Worm (Caenorhabditis elegans) whole organism, young adult: ENCODE data around the gene F25H9.7.

Source experiments
- B0019.2 ChIP-seq: fragments of 200-800 bp; sonication (Bioruptor generic); conservative IDR thresholded peaks from 2 replicates; pipeline ENCODE4 v1.3.6; 2022; ENCODE audit warnings: missing genetic modification reagents, missing genetic modification characterization, missing compliant biosample characterization
- B0336.3 ChIP-seq: fragments of 200-800 bp; sonication (Bioruptor generic); IDR thresholded peaks from 2 replicates; pipeline ENCODE4 v1.3.6; 2022; ENCODE audit warnings: missing genetic modification characterization, missing compliant biosample characterization
- D2030.7 ChIP-seq: fragments of 200-800 bp; sonication (Bioruptor generic); IDR thresholded peaks from 2 replicates; pipeline ENCODE4 v1.3.6; 2022; ENCODE audit warnings: missing genetic modification reagents, missing genetic modification characterization, missing compliant biosample characterization
- F10E7.11 ChIP-seq: sonication (generic microtip); optimal IDR thresholded peaks from 2 replicates; lab custom pipeline; 2017; ENCODE audit warnings: mild to moderate bottlenecking, missing genetic modification characterization, moderate library complexity, missing compliant biosample characterization
- F37B4.10 ChIP-seq: fragments of 200-800 bp; sonication (Bioruptor generic); IDR thresholded peaks from 2 replicates; pipeline ENCODE4 v1.3.6; 2022; ENCODE audit warnings: missing genetic modification characterization, missing compliant biosample characterization
- F52B5.7 ChIP-seq: sonication (generic microtip); optimal IDR thresholded peaks from 2 replicates; lab custom pipeline; 2016; ENCODE audit warnings: mild to moderate bottlenecking, missing genetic modification characterization, missing compliant biosample characterization
- F57A8.1 ChIP-seq: fragments of 200-800 bp; sonication (Bioruptor generic); optimal IDR thresholded peaks from 2 replicates; lab custom pipeline; 2018; ENCODE audit warnings: mild to moderate bottlenecking, missing genetic modification characterization, moderate library complexity, missing compliant biosample characterization
- T07F8.4 ChIP-seq: sonication (generic microtip); optimal IDR thresholded peaks from 2 replicates; lab custom pipeline; 2016; ENCODE audit warnings: mild to moderate bottlenecking, missing genetic modification characterization, moderate library complexity, missing compliant biosample characterization
- T26A5.8 ChIP-seq: sonication (generic microtip); optimal IDR thresholded peaks from 2 replicates; lab custom pipeline; 2016; ENCODE audit warnings: missing genetic modification characterization, missing compliant biosample characterization
- Y53G8AR.9 ChIP-seq: fragments of 200-800 bp; sonication (Bioruptor generic); conservative IDR thresholded peaks from 2 replicates; pipeline ENCODE4 v1.3.6; 2022; ENCODE audit warnings: missing genetic modification reagents, missing genetic modification characterization, missing compliant biosample characterization
- Y79H2A.3 ChIP-seq: fragments of 200-800 bp; sonication (Bioruptor generic); conservative IDR thresholded peaks from 2 replicates; pipeline ENCODE4 v1.3.6; 2022; ENCODE audit warnings: missing genetic modification reagents, missing genetic modification characterization, missing compliant biosample characterization
- akir-1 ChIP-seq: fragments of 200-800 bp; sonication (Bioruptor generic); optimal IDR thresholded peaks from 2 replicates; lab custom pipeline; 2018; ENCODE audit warnings: mild to moderate bottlenecking, missing genetic modification characterization, moderate library complexity, missing compliant biosample characterization
- athp-1 ChIP-seq: sonication (generic microtip); optimal IDR thresholded peaks from 2 replicates; lab custom pipeline; 2017; ENCODE audit warnings: mild to moderate bottlenecking, missing genetic modification characterization, missing compliant biosample characterization
- attf-6 ChIP-seq: fragments of 200-800 bp; sonication (Bioruptor generic); IDR thresholded peaks from 2 replicates; pipeline ENCODE4 v1.3.6; 2022; ENCODE audit warnings: missing genetic modification reagents, missing genetic modification characterization, missing compliant biosample characterization
- bed-1 ChIP-seq: fragments of 200-800 bp; sonication (Bioruptor generic); IDR thresholded peaks from 2 replicates; pipeline ENCODE4 v1.3.6; 2022; ENCODE audit warnings: missing genetic modification reagents, missing genetic modification characterization, missing compliant biosample characterization
- bed-2 ChIP-seq: fragments of 200-800 bp; sonication (Bioruptor generic); IDR thresholded peaks from 2 replicates; pipeline ENCODE4 v1.3.6; 2022; ENCODE audit warnings: missing genetic modification reagents, missing genetic modification characterization, missing compliant biosample characterization
- ccch-3 ChIP-seq: fragments of 200-800 bp; sonication (Bioruptor generic); optimal IDR thresholded peaks from 2 replicates; lab custom pipeline; 2018; ENCODE audit warnings: mild to moderate bottlenecking, missing genetic modification characterization, missing compliant biosample characterization
- ceh-27 ChIP-seq: fragments of 200-800 bp; sonication (Bioruptor generic); optimal IDR thresholded peaks from 2 replicates; lab custom pipeline; 2018; ENCODE audit warnings: mild to moderate bottlenecking, missing genetic modification characterization, moderate library complexity, missing compliant biosample characterization
- ceh-58 ChIP-seq: fragments of 200-800 bp; sonication (Bioruptor generic); IDR thresholded peaks from 2 replicates; pipeline ENCODE4 v1.3.6; 2022; ENCODE audit warnings: missing genetic modification characterization, missing compliant biosample characterization
- ceh-79 ChIP-seq: sonication (generic microtip); optimal IDR thresholded peaks from 2 replicates; lab custom pipeline; 2017; ENCODE audit warnings: mild to moderate bottlenecking, missing genetic modification characterization, missing compliant biosample characterization
- dpff-1 ChIP-seq: sonication (generic microtip); optimal IDR thresholded peaks from 2 replicates; lab custom pipeline; 2017; ENCODE audit warnings: mild to moderate bottlenecking, missing genetic modification characterization, missing compliant biosample characterization
- dpl-1 ChIP-seq: fragments of 150-350 bp; optimal IDR thresholded peaks from 2 replicates; lab custom pipeline; 2014; ENCODE audit warnings: missing biosample characterization, missing genetic modification reagents, missing genetic modification characterization
- egl-44 ChIP-seq: fragments of 200-800 bp; sonication (Bioruptor generic); IDR thresholded peaks from 2 replicates; pipeline ENCODE4 v1.3.6; 2022; ENCODE audit warnings: missing genetic modification reagents, missing genetic modification characterization, missing compliant biosample characterization
- ekl-4 ChIP-seq: fragments of 200-800 bp; sonication (Bioruptor generic); IDR thresholded peaks from 2 replicates; pipeline ENCODE4 v1.3.6; 2022; ENCODE audit warnings: missing genetic modification reagents, missing genetic modification characterization, missing compliant biosample characterization
- ets-4 ChIP-seq: fragments of 200-800 bp; sonication (Bioruptor generic); optimal IDR thresholded peaks from 2 replicates; lab custom pipeline; 2018; ENCODE audit warnings: mild to moderate bottlenecking, missing genetic modification characterization, missing compliant biosample characterization
- gei-17 ChIP-seq: fragments of 200-800 bp; sonication (Bioruptor generic); optimal IDR thresholded peaks from 2 replicates; lab custom pipeline; 2018; ENCODE audit warnings: mild to moderate bottlenecking, missing genetic modification characterization, missing compliant biosample characterization
- him-1 ChIP-seq: sonication (generic microtip); optimal IDR thresholded peaks from 2 replicates; lab custom pipeline; 2016; ENCODE audit warnings: missing genotype, missing genetic modification reagents, missing genetic modification characterization, missing compliant biosample characterization
- hlh-12 ChIP-seq: sonication (generic microtip); optimal IDR thresholded peaks from 2 replicates; lab custom pipeline; 2016; ENCODE audit warnings: missing genetic modification characterization, missing compliant biosample characterization
- hmg-1.2 ChIP-seq: fragments of 200-800 bp; sonication (Bioruptor generic); IDR thresholded peaks from 2 replicates; pipeline ENCODE4 v1.3.6; 2022; ENCODE audit warnings: missing genetic modification reagents, missing genetic modification characterization, missing compliant biosample characterization
- hmg-20 ChIP-seq: fragments of 200-800 bp; sonication (Bioruptor generic); IDR thresholded peaks from 2 replicates; pipeline ENCODE4 v1.3.6; 2022; ENCODE audit warnings: missing genetic modification reagents, missing genetic modification characterization, missing compliant biosample characterization
- hsf-1 ChIP-seq: fragments of 200-800 bp; sonication (Bioruptor generic); IDR thresholded peaks from 2 replicates; pipeline ENCODE4 v1.3.6; 2022; ENCODE audit warnings: missing genetic modification reagents, missing genetic modification characterization, missing compliant biosample characterization
- lag-1 ChIP-seq: fragments of 200-800 bp; sonication (Bioruptor generic); IDR thresholded peaks from 2 replicates; pipeline ENCODE4 v1.3.6; 2022; ENCODE audit warnings: missing genetic modification reagents, missing genetic modification characterization, missing compliant biosample characterization
- let-607 ChIP-seq, 2 experiments: fragments of 200-800 bp in 1 of 2; sonication (Bioruptor generic) in 1 of 2; sonication (generic microtip) in 1 of 2; optimal IDR thresholded peaks; 2 replicates each; lab custom pipeline; 2016 to 2018; ENCODE audit warnings: mild to moderate bottlenecking in 2 of 2, missing compliant biosample characterization in 2 of 2, missing genetic modification characterization in 2 of 2, moderate library complexity in 2 of 2, missing genotype in 1 of 2
- lin-35 ChIP-seq, 3 experiments: fragments of 150-350 bp in 2 of 3; sonication (generic microtip) in 1 of 3; optimal IDR thresholded peaks; 2 replicates each; lab custom pipeline; 2014 to 2018; ENCODE audit warnings: missing biosample characterization in 3 of 3, missing genetic modification characterization in 3 of 3, missing genetic modification reagents in 3 of 3
- lin-54 ChIP-seq: fragments of 200-800 bp; sonication (Bioruptor generic); optimal IDR thresholded peaks from 2 replicates; lab custom pipeline; 2018; ENCODE audit warnings: mild to moderate bottlenecking, missing genetic modification characterization, missing compliant biosample characterization
- lir-1 ChIP-seq: fragments of 200-800 bp; sonication (Bioruptor generic); conservative IDR thresholded peaks from 2 replicates; pipeline ENCODE4 v1.3.6; 2022; ENCODE audit warnings: missing genetic modification reagents, missing genetic modification characterization, missing compliant biosample characterization
- madf-10 ChIP-seq: sonication (generic microtip); optimal IDR thresholded peaks from 2 replicates; lab custom pipeline; 2016; ENCODE audit warnings: mild to moderate bottlenecking, missing genetic modification characterization, missing compliant biosample characterization
- madf-3 ChIP-seq: fragments of 200-800 bp; sonication (Bioruptor generic); IDR thresholded peaks from 2 replicates; pipeline ENCODE4 v1.3.6; 2022; ENCODE audit warnings: missing genetic modification reagents, missing genetic modification characterization, missing compliant biosample characterization
- mcd-1 ChIP-seq: fragments of 200-800 bp; sonication (Bioruptor generic); IDR thresholded peaks from 2 replicates; pipeline ENCODE4 v1.3.6; 2022; ENCODE audit warnings: missing genetic modification reagents, missing genetic modification characterization, missing compliant biosample characterization
- nfya-1 ChIP-seq: sonication (generic microtip); optimal IDR thresholded peaks from 2 replicates; lab custom pipeline; 2017; ENCODE audit warnings: antibody characterized with exemption, missing compliant biosample characterization, missing genetic modification characterization, borderline replicate concordance; ENCODE audit not compliant: insufficient read depth
- nhr-179 ChIP-seq: sonication (generic microtip); optimal IDR thresholded peaks from 2 replicates; lab custom pipeline; 2016; ENCODE audit warnings: mild to moderate bottlenecking, missing genetic modification characterization, missing compliant biosample characterization
- nhr-80 ChIP-seq: sonication (generic microtip); optimal IDR thresholded peaks from 2 replicates; lab custom pipeline; 2016; ENCODE audit warnings: missing genetic modification characterization, missing compliant biosample characterization
- rcor-1 ChIP-seq: fragments of 200-800 bp; sonication (Bioruptor generic); IDR thresholded peaks from 2 replicates; pipeline ENCODE4 v1.3.6; 2022; ENCODE audit warnings: missing genetic modification reagents, missing genetic modification characterization, missing compliant biosample characterization
- rec-8 ChIP-seq, 2 experiments: sonication (generic microtip); optimal IDR thresholded peaks; 2 replicates each; lab custom pipeline; 2016; ENCODE audit warnings: mild to moderate bottlenecking in 2 of 2, missing genetic modification characterization in 2 of 2, missing genetic modification reagents in 2 of 2, missing genotype in 2 of 2, missing biosample characterization in 1 of 2, missing compliant biosample characterization in 1 of 2, moderate library complexity in 1 of 2
- sdz-38 ChIP-seq: sonication (generic microtip); optimal IDR thresholded peaks from 2 replicates; lab custom pipeline; 2016; ENCODE audit warnings: missing genotype, missing genetic modification characterization, missing compliant biosample characterization
- snpc-3.4 ChIP-seq: sonication (generic microtip); optimal IDR thresholded peaks from 2 replicates; lab custom pipeline; 2017; ENCODE audit warnings: missing genetic modification characterization, mild to moderate bottlenecking, missing compliant biosample characterization, antibody characterized with exemption, moderate library complexity, missing genotype, missing genetic modification reagents
- sptf-2 ChIP-seq: fragments of 200-800 bp; sonication (Bioruptor generic); optimal IDR thresholded peaks from 2 replicates; lab custom pipeline; 2018; ENCODE audit warnings: mild to moderate bottlenecking, missing genetic modification characterization, missing compliant biosample characterization
- tbp1 ChIP-seq: fragments of 200-800 bp; sonication (Bioruptor generic); optimal IDR thresholded peaks from 2 replicates; lab custom pipeline; 2018; ENCODE audit warnings: mild to moderate bottlenecking, missing genetic modification characterization, missing compliant biosample characterization
- zim-3 ChIP-seq: sonication (generic microtip); optimal IDR thresholded peaks from 2 replicates; lab custom pipeline; 2017; ENCODE audit warnings: mild to moderate bottlenecking, missing genetic modification characterization, moderate library complexity, missing compliant biosample characterization
- ztf-28 ChIP-seq: fragments of 200-800 bp; sonication (Bioruptor generic); IDR thresholded peaks from 2 replicates; pipeline ENCODE4 v1.3.6; 2022; ENCODE audit warnings: missing genetic modification reagents, missing genetic modification characterization, missing compliant biosample characterization

Gene F25H9.7

ce11 chrV:13462974-13463373 lies 5.2 kb upstream of the F25H9.7 start, which contains the start of gene frm-10 (continued):
- TF ChIP-seq bed-1: no peak
- no peak for TF ChIP-seq hsf-1
- peak; percentile 21 for TF ChIP-seq ceh-27 (GFP tag; lab: Kevin White, UChicago)
- no peak for TF ChIP-seq hmg-20 (GFP tag; lab: Robert Waterston, UW)
- no peak for TF ChIP-seq snpc-3.4 (tag; lab: Kevin White, UChicago)
- TF ChIP-seq lin-35 (GFP tag; optimal IDR thresholded peaks at IDR 0.05; lab: Kevin White, UChicago): no peak
- no peak for TF ChIP-seq T26A5.8 (tag; lab: Kevin White, UChicago)
- no peak for TF ChIP-seq F57A8.1 (GFP tag; lab: Kevin White, UChicago)
- TF ChIP-seq ccch-3 (GFP tag; lab: Kevin White, UChicago): no peak
- TF ChIP-seq B0019.2 (GFP tag; lab: Robert Waterston, UW): no peak
- TF ChIP-seq athp-1 (tag; lab: Kevin White, UChicago): no peak
- TF ChIP-seq lin-54 (GFP tag; lab: Kevin White, UChicago): no peak
- no peak for TF ChIP-seq ceh-58 (GFP tag; lab: Robert Waterston, UW)
- TF ChIP-seq zim-3 (tag; lab: Kevin White, UChicago): no peak
- TF ChIP-seq hmg-1.2 (GFP tag; lab: Robert Waterston, UW): peak; percentile 93
- no peak for TF ChIP-seq him-1
- TF ChIP-seq F37B4.10 (GFP tag; lab: Robert Waterston, UW): no peak
- TF ChIP-seq Y79H2A.3 (GFP tag; lab: Robert Waterston, UW): no peak
- TF ChIP-seq Y53G8AR.9 (GFP tag; lab: Robert Waterston, UW): no peak
- no peak for TF ChIP-seq ekl-4 (GFP tag; lab: Robert Waterston, UW)
- no peak for TF ChIP-seq nhr-179 (tag; lab: Kevin White, UChicago)
- TF ChIP-seq dpl-1 (GFP tag; lab: Kevin White, UChicago): no peak
- TF ChIP-seq gei-17 (GFP tag; lab: Kevin White, UChicago): no peak
- no peak for TF ChIP-seq sdz-38
- TF ChIP-seq bed-2 (GFP tag; lab: Robert Waterston, UW): no peak
- TF ChIP-seq ceh-79 (tag; lab: Kevin White, UChicago): no peak
- peak; percentile 68; the same call in 1 of the 2 replicates for TF ChIP-seq egl-44 (GFP tag; lab: Robert Waterston, UW)
- no peak for TF ChIP-seq attf-6
- TF ChIP-seq T07F8.4 (tag; lab: Kevin White, UChicago): no peak
- 0 out of 2 replicates have a peak, but pooled peaks have one; percentile 36 for TF ChIP-seq rcor-1 (GFP tag; lab: Robert Waterston, UW)
- TF ChIP-seq nhr-80: peak; percentile 94
- no peak for TF ChIP-seq nfya-1
- no peak; the same call in 1 of the 2 replicates for TF ChIP-seq mcd-1 (GFP tag; lab: Robert Waterston, UW)
- no peak for TF ChIP-seq lir-1 (GFP tag; lab: Robert Waterston, UW)
- no peak for TF ChIP-seq sptf-2
- no peak for TF ChIP-seq lag-1 (GFP tag; lab: Robert Waterston, UW)
- peak; percentile 78; the same call in 1 of the 2 replicates for TF ChIP-seq B0336.3
- no peak for TF ChIP-seq ets-4
- peak; percentile 40 to 79 for TF ChIP-seq let-607 (tag; optimal IDR thresholded peaks at IDR 0.05; lab: Kevin White, UChicago)
- no peak for TF ChIP-seq tbp1 (GFP tag; lab: Kevin White, UChicago)
- no peak for TF ChIP-seq rec-8 (tag; optimal IDR thresholded peaks at IDR 0.05; lab: Kevin White, UChicago)
- no peak for TF ChIP-seq F10E7.11 (tag; lab: Kevin White, UChicago)
- TF ChIP-seq ztf-28 (GFP tag; lab: Robert Waterston, UW): no peak
- no peak for TF ChIP-seq F52B5.7 (tag; lab: Kevin White, UChicago)
- no peak for TF ChIP-seq D2030.7 (GFP tag; lab: Robert Waterston, UW)
- no peak for TF ChIP-seq hlh-12
- TF ChIP-seq madf-10 (tag; lab: Kevin White, UChicago): peak; percentile 74
- TF ChIP-seq madf-3: no peak
- TF ChIP-seq akir-1 (GFP tag; lab: Kevin White, UChicago): no peak
- TF ChIP-seq dpff-1: no peak
